Worm (Caenorhabditis elegans) whole organism, late embryonic: Measurements from ENCODE around the gene F52D1.2.
"Not testable (repeated sequence)": the region's sequence is repeated elsewhere in the genome, so short reads cannot be mapped to it uniquely, and the experiment has no call there.

Experiments
- K02D7.2 ChIP-seq: sonication (generic microtip); optimal IDR thresholded peaks from 2 replicates; lab custom pipeline; 2017; ENCODE audit warnings: mild to moderate bottlenecking, missing genetic modification characterization, missing compliant biosample characterization
- ceh-18 ChIP-seq: sonication (generic microtip); optimal IDR thresholded peaks from 2 replicates; lab custom pipeline; 2016; ENCODE audit warnings: missing genetic modification characterization, missing compliant biosample characterization
- ceh-31 ChIP-seq: sonication (generic microtip); optimal IDR thresholded peaks from 2 replicates; lab custom pipeline; 2016; ENCODE audit warnings: missing genetic modification characterization, missing compliant biosample characterization
- che-1 ChIP-seq: sonication (generic microtip); optimal IDR thresholded peaks from 2 replicates; lab custom pipeline; 2016; ENCODE audit warnings: mild to moderate bottlenecking, missing genetic modification characterization, missing compliant biosample characterization
- elt-2 ChIP-seq: sonication (generic microtip); optimal IDR thresholded peaks from 2 replicates; lab custom pipeline; 2016; ENCODE audit warnings: missing genetic modification reagents, missing genetic modification characterization, missing compliant biosample characterization
- fkh-10 ChIP-seq: fragments of 150-350 bp; optimal IDR thresholded peaks from 2 replicates; lab custom pipeline; 2014; ENCODE audit warnings: missing biosample characterization, missing genetic modification reagents, missing genetic modification characterization
- hlh-30 ChIP-seq: sonication (generic microtip); optimal IDR thresholded peaks from 2 replicates; lab custom pipeline; 2017; ENCODE audit warnings: antibody characterized with exemption, missing genetic modification characterization, missing compliant biosample characterization; ENCODE audit not compliant: insufficient read depth
- lim-6 ChIP-seq: sonication (generic microtip); optimal IDR thresholded peaks from 2 replicates; lab custom pipeline; 2016; ENCODE audit warnings: missing genetic modification characterization, missing compliant biosample characterization
- nfya-1 ChIP-seq: sonication (generic microtip); optimal IDR thresholded peaks from 2 replicates; lab custom pipeline; 2017; ENCODE audit warnings: missing genetic modification characterization, mild to moderate bottlenecking, missing compliant biosample characterization, antibody characterized with exemption, moderate library complexity
- pqm-1 ChIP-seq: sonication (generic microtip); optimal IDR thresholded peaks from 2 replicates; lab custom pipeline; 2016; ENCODE audit warnings: missing genetic modification characterization, missing compliant biosample characterization
- rnt-1 ChIP-seq: sonication (generic microtip); optimal IDR thresholded peaks from 2 replicates; lab custom pipeline; 2016; ENCODE audit warnings: missing genetic modification characterization, missing compliant biosample characterization
- tbx-2 ChIP-seq: sonication (generic microtip); optimal IDR thresholded peaks from 2 replicates; lab custom pipeline; 2016; ENCODE audit warnings: missing genetic modification characterization, missing compliant biosample characterization
- unc-55 ChIP-seq: sonication (generic microtip); optimal IDR thresholded peaks from 2 replicates; lab custom pipeline; 2017; ENCODE audit warnings: missing biosample characterization, missing genetic modification reagents, missing genetic modification characterization

DNA sequence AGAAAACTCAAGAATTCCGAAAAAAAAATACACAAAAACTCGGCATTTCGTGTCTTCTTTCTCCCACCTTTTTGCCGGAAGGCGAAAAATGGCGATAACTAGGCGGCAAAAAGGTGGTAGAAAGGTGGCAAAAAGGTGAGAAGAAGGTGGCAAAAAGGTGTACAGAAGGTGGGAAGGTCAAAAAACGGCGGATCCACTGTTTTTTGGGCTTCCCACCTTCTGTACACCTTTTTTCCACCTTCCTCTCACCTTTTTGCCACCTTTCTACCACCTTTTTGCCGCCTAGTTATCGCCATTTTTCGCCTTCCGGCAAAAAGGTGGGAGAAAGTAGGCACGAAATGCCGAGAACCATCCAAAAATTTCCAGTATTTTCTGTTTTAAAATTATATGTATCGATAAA is 15.9 kb upstream of the F52D1.2 start:
- not testable (repeated sequence) for TF ChIP-seq nfya-1; tbx-2 (tag; lab: Kevin White, UChicago); K02D7.2; ceh-18 (tag; lab: Kevin White, UChicago); elt-2 (tag; lab: Kevin White, UChicago); che-1; pqm-1 (tag; lab: Kevin White, UChicago); hlh-30 (tag; lab: Kevin White, UChicago); lim-6 (tag; lab: Kevin White, UChicago); fkh-10 (GFP tag; lab: Kevin White, UChicago); ceh-31; unc-55 (GFP tag; lab: Kevin White, UChicago); rnt-1 (tag; lab: Kevin White, UChicago)
